Worm (Caenorhabditis elegans) whole organism, L1 larva: Measurements from ENCODE around the gene F40F8.12.

Experiments used
- C04F5.9 ChIP-seq: sonication (generic microtip); optimal IDR thresholded peaks from 2 replicates; lab custom pipeline; 2016; ENCODE audit warnings: missing genetic modification characterization, missing compliant biosample characterization
- Y116A8C.19 ChIP-seq: sonication (generic microtip); optimal IDR thresholded peaks from 2 replicates; lab custom pipeline; 2016; ENCODE audit warnings: missing compliant biosample characterization, missing genetic modification characterization, borderline replicate concordance
- aha-1 ChIP-seq: fragments of 150-350 bp; optimal IDR thresholded peaks from 2 replicates; lab custom pipeline; 2014; ENCODE audit warnings: missing biosample characterization, missing genetic modification characterization
- ama-1 ChIP-seq: fragments of 150-350 bp; optimal IDR thresholded peaks from 2 replicates; lab custom pipeline; 2014
- blmp-1 ChIP-seq: fragments of 150-350 bp; optimal IDR thresholded peaks from 2 replicates; lab custom pipeline; 2014; ENCODE audit warnings: missing biosample characterization, missing genetic modification characterization
- dsc-1 ChIP-seq: sonication (generic microtip); optimal IDR thresholded peaks from 2 replicates; lab custom pipeline; 2016; ENCODE audit warnings: mild to moderate bottlenecking, missing genetic modification characterization, missing compliant biosample characterization
- efl-1 ChIP-seq, 4 experiments: fragments of 150-350 bp; optimal IDR thresholded peaks in 3 of 4; peaks in 1 of 4; 1 replicate in 1 of 4; 2 replicates in 3 of 4; lab custom pipeline; 2014; ENCODE audit warnings: missing biosample characterization in 2 of 4, missing genetic modification characterization in 2 of 4, missing genetic modification reagents in 2 of 4
- efl-3 ChIP-seq: fragments of 200-800 bp; sonication (Bioruptor generic); optimal IDR thresholded peaks from 2 replicates; lab custom pipeline; 2018; ENCODE audit warnings: mild to moderate bottlenecking, missing genetic modification characterization, missing compliant biosample characterization
- elt-2 ChIP-seq: sonication (generic microtip); optimal IDR thresholded peaks from 2 replicates; lab custom pipeline; 2016; ENCODE audit warnings: missing genetic modification characterization, mild to moderate bottlenecking, inconsistent platforms, missing compliant biosample characterization, missing genetic modification reagents
- fkh-10 ChIP-seq: sonication (generic microtip); optimal IDR thresholded peaks from 2 replicates; lab custom pipeline; 2017; ENCODE audit warnings: missing biosample characterization, missing genetic modification reagents, missing genetic modification characterization
- fos-1 ChIP-seq: fragments of 150-350 bp; optimal IDR thresholded peaks from 2 replicates; lab custom pipeline; 2014; ENCODE audit warnings: missing biosample characterization, missing genetic modification characterization
- grh-1 ChIP-seq: fragments of 200-800 bp; sonication (Bioruptor generic); IDR thresholded peaks from 2 replicates; pipeline ENCODE4 v1.3.6; 2022; ENCODE audit warnings: missing genetic modification reagents, missing genetic modification characterization, missing compliant biosample characterization
- hlh-17 ChIP-seq: fragments of 200-800 bp; sonication (Bioruptor generic); optimal IDR thresholded peaks from 2 replicates; lab custom pipeline; 2018; ENCODE audit warnings: missing genetic modification characterization, mild to moderate bottlenecking, missing compliant biosample characterization, moderate library complexity, borderline replicate concordance
- hpl-2 ChIP-seq: fragments of 150-350 bp; optimal IDR thresholded peaks from 2 replicates; lab custom pipeline; 2014; ENCODE audit warnings: missing biosample characterization, missing genetic modification reagents, missing genetic modification characterization
- isw-1 ChIP-seq: fragments of 200-800 bp; sonication (Bioruptor generic); IDR thresholded peaks from 2 replicates; pipeline ENCODE4 v1.3.6; 2022; ENCODE audit warnings: missing genetic modification characterization, missing compliant biosample characterization
- jun-1 ChIP-seq: fragments of 150-350 bp; optimal IDR thresholded peaks from 2 replicates; lab custom pipeline; 2014; ENCODE audit warnings: missing biosample characterization, missing genetic modification reagents, missing genetic modification characterization
- lin-15B ChIP-seq: fragments of 150-350 bp; sonication (generic microtip); optimal IDR thresholded peaks from 3 replicates; lab custom pipeline; 2014; ENCODE audit warnings: missing biosample characterization, missing genetic modification characterization
- lin-39 ChIP-seq: fragments of 150-350 bp; optimal IDR thresholded peaks from 2 replicates; lab custom pipeline; 2014; ENCODE audit warnings: missing biosample characterization, missing genetic modification reagents, missing genetic modification characterization
- lsy-2 ChIP-seq, 2 experiments: fragments of 150-350 bp; optimal IDR thresholded peaks; 2 replicates each; lab custom pipeline; 2014; ENCODE audit warnings: missing biosample characterization in 2 of 2, missing genetic modification characterization in 2 of 2
- mab-9 ChIP-seq: fragments of 200-800 bp; sonication (Bioruptor generic); IDR thresholded peaks from 2 replicates; pipeline ENCODE4 v1.3.6; 2022; ENCODE audit warnings: missing genetic modification reagents, missing genetic modification characterization, missing compliant biosample characterization
- mdl-1 ChIP-seq, 2 experiments: fragments of 150-350 bp; optimal IDR thresholded peaks; 2 replicates each; lab custom pipeline; 2014 to 2017; ENCODE audit warnings: missing biosample characterization in 2 of 2, missing genetic modification characterization in 2 of 2, inconsistent platforms in 1 of 2
- nhr-11 ChIP-seq: fragments of 150-350 bp; optimal IDR thresholded peaks from 2 replicates; lab custom pipeline; 2014; ENCODE audit warnings: missing biosample characterization, missing genetic modification characterization
- nhr-19 ChIP-seq: fragments of 200-800 bp; sonication (Bioruptor generic); conservative IDR thresholded peaks from 2 replicates; pipeline ENCODE4 v1.3.6; 2022; ENCODE audit warnings: missing genetic modification characterization, missing compliant biosample characterization
- nhr-20 ChIP-seq: sonication (generic microtip); optimal IDR thresholded peaks from 2 replicates; lab custom pipeline; 2016; ENCODE audit warnings: mild to moderate bottlenecking, missing genetic modification characterization, missing compliant biosample characterization
- nhr-237 ChIP-seq: fragments of 150-350 bp; optimal IDR thresholded peaks from 2 replicates; lab custom pipeline; 2014; ENCODE audit warnings: missing biosample characterization, missing genetic modification characterization
- nhr-47 ChIP-seq: sonication (generic microtip); optimal IDR thresholded peaks from 2 replicates; lab custom pipeline; 2016; ENCODE audit warnings: mild to moderate bottlenecking, missing genetic modification characterization, moderate library complexity, missing compliant biosample characterization
- nhr-76 ChIP-seq: sonication (generic microtip); optimal IDR thresholded peaks from 2 replicates; lab custom pipeline; 2017; ENCODE audit warnings: missing biosample characterization, missing genetic modification characterization
- nhr-77 ChIP-seq: fragments of 150-350 bp; optimal IDR thresholded peaks from 2 replicates; lab custom pipeline; 2014; ENCODE audit warnings: missing biosample characterization, missing genetic modification characterization
- nhr-84 ChIP-seq: sonication (generic microtip); optimal IDR thresholded peaks from 2 replicates; lab custom pipeline; 2017; ENCODE audit warnings: missing biosample characterization, missing genetic modification characterization
- nhr-85 ChIP-seq: sonication (generic microtip); peaks from one replicate; lab custom pipeline; 2016; ENCODE audit warnings: missing genetic modification characterization, inconsistent platforms, missing compliant biosample characterization
- nhr-90 ChIP-seq: sonication (generic microtip); optimal IDR thresholded peaks from 2 replicates; lab custom pipeline; 2016; ENCODE audit warnings: mild to moderate bottlenecking, missing genetic modification characterization, missing compliant biosample characterization; ENCODE audit not compliant: poor library complexity
- pqm-1 ChIP-seq: sonication (generic microtip); optimal IDR thresholded peaks from 3 replicates; lab custom pipeline; 2017; ENCODE audit warnings: missing biosample characterization, missing genetic modification characterization
- rnt-1 ChIP-seq: sonication (generic microtip); optimal IDR thresholded peaks from 2 replicates; lab custom pipeline; 2016; ENCODE audit warnings: mild to moderate bottlenecking, missing genetic modification characterization, moderate library complexity, missing compliant biosample characterization
- skn-1 ChIP-seq: fragments of 150-350 bp; optimal IDR thresholded peaks from 2 replicates; lab custom pipeline; 2014; ENCODE audit warnings: missing biosample characterization, missing genetic modification characterization
- snu-23 ChIP-seq: sonication (generic microtip); optimal IDR thresholded peaks from 2 replicates; lab custom pipeline; 2016; ENCODE audit warnings: missing genetic modification characterization, missing compliant biosample characterization
- sox-4 ChIP-seq: sonication (generic microtip); optimal IDR thresholded peaks from 2 replicates; lab custom pipeline; 2016; ENCODE audit warnings: missing genetic modification characterization, missing compliant biosample characterization
- sup-37 ChIP-seq: fragments of 200-800 bp; sonication (Bioruptor generic); optimal IDR thresholded peaks from 2 replicates; lab custom pipeline; 2018; ENCODE audit warnings: mild to moderate bottlenecking, missing genetic modification characterization, missing compliant biosample characterization
- swsn-7 ChIP-seq: sonication (generic microtip); optimal IDR thresholded peaks from 2 replicates; lab custom pipeline; 2016; ENCODE audit warnings: missing genetic modification characterization, missing compliant biosample characterization
- tbx-2 ChIP-seq: sonication (generic microtip); optimal IDR thresholded peaks from 2 replicates; lab custom pipeline; 2016; ENCODE audit warnings: missing genetic modification characterization, missing compliant biosample characterization
- tlp-1 ChIP-seq: fragments of 150-350 bp; optimal IDR thresholded peaks from 2 replicates; lab custom pipeline; 2014; ENCODE audit warnings: missing biosample characterization, missing genetic modification characterization
- unc-30 ChIP-seq: sonication (generic microtip); optimal IDR thresholded peaks from 2 replicates; lab custom pipeline; 2017; ENCODE audit warnings: missing biosample characterization, missing genetic modification characterization
- unc-62 ChIP-seq: fragments of 150-350 bp; optimal IDR thresholded peaks from 2 replicates; lab custom pipeline; 2014; ENCODE audit warnings: missing biosample characterization, missing genetic modification reagents, missing genetic modification characterization
- unc-86 ChIP-seq: sonication (generic microtip); optimal IDR thresholded peaks from 2 replicates; lab custom pipeline; 2016; ENCODE audit warnings: missing genetic modification characterization, missing compliant biosample characterization
- unc-98 ChIP-seq: fragments of 200-800 bp; sonication (Bioruptor generic); IDR thresholded peaks from 2 replicates; pipeline ENCODE4 v1.3.6; 2022; ENCODE audit warnings: missing genetic modification characterization, missing compliant biosample characterization
- vab-15 ChIP-seq: sonication (generic microtip); optimal IDR thresholded peaks from 2 replicates; lab custom pipeline; 2017; ENCODE audit warnings: missing genotype, mild to moderate bottlenecking, missing genetic modification characterization, missing compliant biosample characterization
- xbp-1 ChIP-seq: sonication (generic microtip); optimal IDR thresholded peaks from 2 replicates; lab custom pipeline; 2016; ENCODE audit warnings: missing genetic modification characterization, missing compliant biosample characterization
- ztf-4 ChIP-seq: fragments of 150-350 bp; optimal IDR thresholded peaks from 2 replicates; lab custom pipeline; 2014; ENCODE audit warnings: missing biosample characterization, missing genetic modification characterization

Gene F40F8.12

ce11 chrII:11092413-11092812, 37.2 kb upstream of the F40F8.12 start, which contains the start of gene rpl-42:
TSS of gene rpl-42 (plus strand) at chrII:11092713.
- no peak for TF ChIP-seq skn-1 (tag; lab: Kevin White, UChicago)
- TF ChIP-seq jun-1 (tag; lab: Kevin White, UChicago): no peak
- TF ChIP-seq hlh-17: no peak
- no peak for TF ChIP-seq sox-4 (tag; lab: Kevin White, UChicago)
- TF ChIP-seq swsn-7 (tag; lab: Kevin White, UChicago): no peak
- TF ChIP-seq efl-1 (optimal IDR thresholded peaks at IDR 0.05; lab: Kevin White, UChicago): no peak
- no peak for TF ChIP-seq efl-1 (GFP tag; optimal IDR thresholded peaks at IDR 0.05 in 1 of 2; lab: Kevin White, UChicago)
- no peak for TF ChIP-seq rnt-1 (tag; lab: Kevin White, UChicago)
- no peak for TF ChIP-seq lin-15B (tag; lab: Kevin White, UChicago)
- TF ChIP-seq isw-1 (GFP tag; lab: Robert Waterston, UW): no peak

ce11 chrII:11094431-11094830, 35.2 kb upstream of the F40F8.12 start:
- TF ChIP-seq hpl-2 (GFP tag; lab: Kevin White, UChicago): no peak
- TF ChIP-seq lin-39 (tag; lab: Kevin White, UChicago): no peak
- TF ChIP-seq Y116A8C.19 (tag; lab: Kevin White, UChicago): no peak
- TF ChIP-seq nhr-237 (tag; lab: Kevin White, UChicago): no peak
- no peak for TF ChIP-seq fos-1 (tag; lab: Kevin White, UChicago)
- TF ChIP-seq efl-3 (GFP tag; lab: Kevin White, UChicago): no peak
- TF ChIP-seq unc-98 (GFP tag; lab: Robert Waterston, UW): no peak
- TF ChIP-seq ztf-4 (tag; lab: Kevin White, UChicago): no peak
- no peak for TF ChIP-seq C04F5.9 (tag; lab: Kevin White, UChicago)
- no peak for TF ChIP-seq lin-15B (tag; lab: Kevin White, UChicago)

ce11 chrII:11096233-11096632, 33.4 kb upstream of the F40F8.12 start, which contains the start of gene nbs-1:
TSS of gene nbs-1 (minus strand) at chrII:11096478.
- TF ChIP-seq nhr-90: peak; percentile 12
- TF ChIP-seq unc-98 (GFP tag; lab: Robert Waterston, UW): no peak
- no peak for TF ChIP-seq mab-9 (GFP tag; lab: Robert Waterston, UW)
- TF ChIP-seq lsy-2 (tag; optimal IDR thresholded peaks at IDR 0.05; lab: Kevin White, UChicago): peak in 1 of 2 experiments; percentile 41
- peak; percentile 63 for TF ChIP-seq nhr-85 (tag; lab: Kevin White, UChicago)
- no peak for TF ChIP-seq pqm-1 (tag; lab: Kevin White, UChicago)
- TF ChIP-seq sup-37 (GFP tag; lab: Kevin White, UChicago): no peak
- TF ChIP-seq blmp-1: no peak
- TF ChIP-seq nhr-19 (GFP tag; lab: Robert Waterston, UW): no peak
- TF ChIP-seq fkh-10: no peak
- TF ChIP-seq aha-1 (tag; lab: Kevin White, UChicago): no peak
- no peak for TF ChIP-seq snu-23 (GFP tag; lab: Kevin White, UChicago)
- TF ChIP-seq C04F5.9 (tag; lab: Kevin White, UChicago): no peak
- no peak for TF ChIP-seq swsn-7 (tag; lab: Kevin White, UChicago)
- TF ChIP-seq mdl-1 (tag; optimal IDR thresholded peaks at IDR 0.05; lab: Kevin White, UChicago): no peak
- peak in 1 of 2 experiments; percentile 6 for TF ChIP-seq efl-1 (optimal IDR thresholded peaks at IDR 0.05; lab: Kevin White, UChicago)
- peak in 1 of 2 experiments; percentile 34 for TF ChIP-seq efl-1 (GFP tag; optimal IDR thresholded peaks at IDR 0.05 in 1 of 2; lab: Kevin White, UChicago)
- no peak for TF ChIP-seq grh-1 (GFP tag; lab: Robert Waterston, UW)
- no peak for TF ChIP-seq unc-86
- no peak for TF ChIP-seq unc-30 (tag; lab: Kevin White, UChicago)
- no peak for TF ChIP-seq nhr-76 (tag; lab: Kevin White, UChicago)
- no peak for TF ChIP-seq tbx-2
- no peak for TF ChIP-seq tlp-1
- no peak for TF ChIP-seq xbp-1
- no peak for TF ChIP-seq elt-2 (tag; lab: Kevin White, UChicago)
- TF ChIP-seq hpl-2 (GFP tag; lab: Kevin White, UChicago): no peak
- no peak for TF ChIP-seq nhr-84 (tag; lab: Kevin White, UChicago)
- peak; percentile 13 for TF ChIP-seq nhr-47 (tag; lab: Kevin White, UChicago)
- no peak for TF ChIP-seq vab-15 (tag; lab: Kevin White, UChicago)
- TF ChIP-seq nhr-11 (tag; lab: Kevin White, UChicago): no peak
- TF ChIP-seq unc-62 (GFP tag; lab: Kevin White, UChicago): no peak
- no peak for TF ChIP-seq dsc-1 (tag; lab: Kevin White, UChicago)
- peak; percentile 7 for TF ChIP-seq nhr-77 (tag; lab: Kevin White, UChicago)
- no peak for TF ChIP-seq nhr-20 (tag; lab: Kevin White, UChicago)
- no peak for TF ChIP-seq ama-1
